Worm (Caenorhabditis elegans): Measurements from ENCODE around the gene srx-34.

The srx-34 gene

DNA sequence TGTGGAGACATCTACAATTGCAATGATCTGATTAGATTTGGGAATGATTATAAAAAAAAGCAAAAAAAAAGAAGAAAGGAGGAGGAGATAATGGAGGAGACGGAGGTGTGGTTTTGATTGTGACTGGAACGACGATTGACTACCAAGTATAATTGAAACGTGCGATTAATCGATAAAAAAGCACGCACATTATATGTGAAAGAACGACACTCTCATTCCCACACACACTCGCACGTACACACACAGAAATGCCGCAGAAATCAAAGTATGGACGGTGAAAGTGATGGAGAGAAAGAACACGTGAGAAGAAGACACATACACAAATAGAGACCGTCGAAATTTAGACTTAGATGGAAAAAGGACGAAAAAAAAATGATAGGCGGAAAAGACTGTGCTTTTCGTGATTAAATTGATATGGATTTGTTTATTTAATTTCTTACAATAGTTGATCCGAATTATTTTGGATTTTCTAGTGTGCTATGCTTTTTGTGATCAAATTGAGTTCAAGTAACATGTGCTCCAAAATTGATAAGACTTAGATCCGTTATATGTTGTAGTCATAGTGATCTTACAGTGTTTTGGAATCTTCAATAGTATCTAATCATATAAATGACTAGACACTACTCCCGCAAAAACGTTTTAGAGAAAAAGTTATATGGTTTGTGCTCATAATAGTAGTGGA is 26.2 kb downstream of the srx-34 start, which contains the start of gene nhr-135 (continued):
- TF ChIP-seq daf-16 (GFP tag; optimal IDR thresholded peaks at IDR 0.05) (peak in 1 of 2 experiments; percentile 7), daf-16 (tag; optimal IDR thresholded peaks at IDR 0.05) (peak; percentile 84), egl-43 (GFP tag; IDR thresholded peaks at IDR 0.05) (no peak), hlh-11 (tag; optimal IDR thresholded peaks at IDR 0.05) (peak; percentile 93), nhr-6 (tag; optimal IDR thresholded peaks at IDR 0.05) (peak; percentile 6), ztf-7 (tag; optimal IDR thresholded peaks at IDR 0.05) (peak; percentile 32), lin-1 (GFP tag; IDR thresholded peaks at IDR 0.05) (peak; percentile 62; the same call in 1 of the 2 replicates), fos-1 (tag; optimal IDR thresholded peaks at IDR 0.05) (peak; percentile 0), cey-2 (tag; optimal IDR thresholded peaks at IDR 0.05; ENCODE audit: borderline replicate concordance, insufficient read depth) (peak; percentile 5), spr-1 (tag; optimal IDR thresholded peaks at IDR 0.05) (peak; percentile 7), nhr-102 (tag; optimal IDR thresholded peaks at IDR 0.05) (peak; percentile 90), zip-2 (tag; optimal IDR thresholded peaks at IDR 0.05) (no peak), saeg-2 (GFP tag; IDR thresholded peaks at IDR 0.05) (0 out of 2 replicates have a peak, but pooled peaks have one; percentile 45), pqm-1 (tag; optimal IDR thresholded peaks at IDR 0.05) (peak; percentile 57), hlh-30 (tag; optimal IDR thresholded peaks at IDR 0.05; ENCODE audit: insufficient read depth) (peak; percentile 90), ztf-11 (tag; optimal IDR thresholded peaks at IDR 0.05) (no peak), nhr-77 (tag; optimal IDR thresholded peaks at IDR 0.05) (peak; percentile 98), gei-8 (GFP tag; optimal IDR thresholded peaks at IDR 0.05) (peak; percentile 4), nhr-28 (tag; optimal IDR thresholded peaks at IDR 0.05) (peak; percentile 99), duxl-1 (tag; optimal IDR thresholded peaks at IDR 0.05; ENCODE audit: poor library complexity) (peak; percentile 46), T20F7.1 (GFP tag; optimal IDR thresholded peaks at IDR 0.05) (no peak)

DNA sequence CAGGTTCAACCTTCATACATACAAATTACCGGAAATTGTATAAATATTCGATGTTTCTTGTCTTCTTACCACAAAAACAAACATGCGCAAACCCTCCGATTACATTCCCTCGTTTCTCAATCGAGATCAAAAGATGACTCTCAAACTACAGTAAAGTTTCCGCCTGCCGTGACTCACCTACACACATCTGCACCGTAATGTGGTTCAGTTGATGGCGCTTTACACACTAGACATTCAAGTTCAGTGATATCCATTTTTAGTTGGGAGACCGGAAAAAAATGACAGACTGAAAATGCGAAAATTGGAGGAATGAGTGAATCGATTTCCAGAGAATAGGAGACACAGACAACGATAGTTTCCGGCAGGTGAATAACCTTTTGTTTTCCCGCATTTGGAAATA is 28.8 kb downstream of the srx-34 start, which contains the start of gene nhr-286:
Gene nhr-286 (minus strand): TSS at position 324 of the 400 bp plus-strand sequence.
- TF ChIP-seq dve-1 (tag; optimal IDR thresholded peaks at IDR 0.05; ENCODE audit: insufficient read depth) (peak; percentile 32), ama-1 (optimal IDR thresholded peaks at IDR 0.05) (peak; percentile 25), D1046.2 (GFP tag; IDR thresholded peaks at IDR 0.05) (no peak), hlh-30 (tag; optimal IDR thresholded peaks at IDR 0.05; ENCODE audit: insufficient read depth) (peak; percentile 13)

DNA sequence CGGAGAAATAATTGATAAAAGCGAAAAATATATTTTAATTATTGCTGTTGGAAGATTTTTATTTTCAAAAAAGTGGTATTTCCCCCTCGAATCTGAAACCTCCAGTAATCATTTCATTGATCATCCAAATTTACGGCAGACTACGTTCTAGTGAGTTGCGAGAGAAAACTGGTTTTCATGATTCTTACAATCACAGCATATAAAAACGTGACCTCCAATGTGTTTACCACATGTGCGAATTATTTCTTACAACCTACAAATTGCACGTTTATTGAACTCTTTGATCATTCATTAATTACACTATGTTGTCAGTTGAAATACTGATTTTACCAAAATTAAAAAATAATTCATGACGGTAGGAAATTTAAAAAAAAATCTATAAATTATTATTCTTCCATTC is 30.9 kb downstream of the srx-34 start:
- TF ChIP-seq F49E8.2 (tag; optimal IDR thresholded peaks at IDR 0.05; ENCODE audit: borderline replicate concordance): no peak
- TF ChIP-seq zfp-2 (tag; optimal IDR thresholded peaks at IDR 0.05): no peak
- no peak for TF ChIP-seq hmg-1.1 (GFP tag; IDR thresholded peaks at IDR 0.05)
- peak; percentile 80 for TF ChIP-seq hlh-30 (tag; optimal IDR thresholded peaks at IDR 0.05; ENCODE audit: insufficient read depth)
- no peak for TF ChIP-seq gei-8 (GFP tag; optimal IDR thresholded peaks at IDR 0.05)
- peak; percentile 50 for TF ChIP-seq nhr-25 (tag; optimal IDR thresholded peaks at IDR 0.05; ENCODE audit: borderline replicate concordance, insufficient read depth)
- no peak for TF ChIP-seq lir-3 (tag; optimal IDR thresholded peaks at IDR 0.05)
- no peak for TF ChIP-seq nhr-11 (tag; optimal IDR thresholded peaks at IDR 0.05)
- no peak for TF ChIP-seq pqm-1 (tag; optimal IDR thresholded peaks at IDR 0.05)
- TF ChIP-seq ceh-32 (tag; optimal IDR thresholded peaks at IDR 0.05; ENCODE audit: poor library complexity): no peak
- TF ChIP-seq nhr-111 (GFP tag; optimal IDR thresholded peaks at IDR 0.05): no peak
- no peak for TF ChIP-seq mdt-29 (GFP tag; IDR thresholded peaks at IDR 0.05)
- TF ChIP-seq spr-1 (tag; optimal IDR thresholded peaks at IDR 0.05): no peak
- TF ChIP-seq egl-43 (GFP tag; IDR thresholded peaks at IDR 0.05): no peak
- TF ChIP-seq jun-1 (tag; optimal IDR thresholded peaks at IDR 0.05): no peak
- no peak for TF ChIP-seq lin-13 (GFP tag; optimal IDR thresholded peaks at IDR 0.05)
- TF ChIP-seq zfp-3 (GFP tag; conservative IDR thresholded peaks at IDR 0.05): no peak
- TF ChIP-seq lin-15B (tag; optimal IDR thresholded peaks at IDR 0.05): no peak
- TF ChIP-seq aha-1 (tag): peak; percentile 87
- no peak for TF ChIP-seq zip-2 (tag; optimal IDR thresholded peaks at IDR 0.05)
- TF ChIP-seq unc-39 (tag; optimal IDR thresholded peaks at IDR 0.05): no peak
- no peak for TF ChIP-seq attf-4 (tag; optimal IDR thresholded peaks at IDR 0.05)
- no peak for TF ChIP-seq unc-130 (GFP tag; optimal IDR thresholded peaks at IDR 0.05)
- TF ChIP-seq ceh-44 (GFP tag; IDR thresholded peaks at IDR 0.05): no peak
- TF ChIP-seq nhr-237 (tag; optimal IDR thresholded peaks at IDR 0.05): no peak
- TF ChIP-seq nhr-6 (tag; optimal IDR thresholded peaks at IDR 0.05): no peak
- no peak for TF ChIP-seq arid-1 (GFP tag; conservative IDR thresholded peaks at IDR 0.05)
- TF ChIP-seq zip-11 (GFP tag; IDR thresholded peaks at IDR 0.05): no peak
- no peak for TF ChIP-seq nhr-42 (GFP tag; IDR thresholded peaks at IDR 0.05)
- TF ChIP-seq cey-2 (tag; optimal IDR thresholded peaks at IDR 0.05; ENCODE audit: borderline replicate concordance, insufficient read depth): no peak
- TF ChIP-seq fos-1 (tag; optimal IDR thresholded peaks at IDR 0.05): no peak

Data from whole organism, L4 larva.